Fruit fly (Drosophila melanogaster): ENCODE data around the gene bchs.

DNA sequence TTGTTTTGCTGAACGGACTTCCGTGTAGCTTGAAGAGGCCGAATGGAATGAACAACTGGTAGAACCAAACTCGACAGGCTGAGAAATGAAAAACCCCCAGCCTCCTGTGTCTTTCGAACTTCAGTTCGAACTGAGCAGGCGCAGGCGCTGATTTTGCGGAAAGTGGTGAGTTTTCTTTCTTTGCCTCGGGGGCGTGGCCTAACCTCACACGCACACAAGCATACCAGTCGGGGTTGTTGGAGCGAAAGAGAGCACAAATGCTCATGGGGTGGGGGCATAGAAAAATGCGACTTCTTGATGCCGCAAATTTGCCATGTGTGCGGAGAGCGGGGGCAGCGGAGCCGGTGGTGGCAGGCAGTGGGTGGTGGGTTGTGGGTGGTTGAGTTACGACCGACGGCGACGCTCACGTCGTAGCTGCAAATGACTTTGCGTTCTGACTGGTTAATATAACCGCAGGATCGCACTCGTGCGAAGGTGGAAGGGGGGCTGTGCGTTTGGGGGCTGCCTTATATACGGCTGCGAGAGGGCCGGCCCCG, 16.7 kb downstream of the bchs start, which contains the start of gene CG9016:
- no peak for TF ChIP-seq pan (optimal IDR thresholded peaks at IDR 0.05)
- TF ChIP-seq psq (optimal IDR thresholded peaks at IDR 0.05) = no peak
- TF ChIP-seq usp (GFP tag; optimal IDR thresholded peaks at IDR 0.05) = no peak

Data from whole organism.